Fruit fly (Drosophila melanogaster) whole organism, embryonic: ENCODE results near the gene Zw.

Experiments used
- Abd-B ChIP-seq: fragments of 200-800 bp; sonication (Bioruptor generic); optimal IDR thresholded peaks from 2 replicates; lab custom pipeline; 2018; ENCODE audit warnings: missing biosample characterization, mild to moderate bottlenecking, missing genetic modification characterization, moderate library complexity
- CG10565 ChIP-seq: fragments of 200-800 bp; sonication (Bioruptor generic); optimal IDR thresholded peaks from 3 replicates; lab custom pipeline; 2016; ENCODE audit warnings: missing biosample characterization, mild to moderate bottlenecking, missing genetic modification characterization
- CG10979 ChIP-seq: fragments of 200-800 bp; sonication (Bioruptor generic); optimal IDR thresholded peaks from 2 replicates; lab custom pipeline; 2018; ENCODE audit warnings: missing biosample characterization, mild to moderate bottlenecking, missing genetic modification characterization, moderate library complexity
- CG11723 ChIP-seq: fragments of 200-800 bp; sonication (Bioruptor generic); optimal IDR thresholded peaks from 2 replicates; lab custom pipeline; 2017; ENCODE audit warnings: missing biosample characterization, mild to moderate bottlenecking, missing genetic modification characterization
- CG12659 ChIP-seq: fragments of 200-800 bp; sonication (Bioruptor generic); optimal IDR thresholded peaks from 3 replicates; lab custom pipeline; 2017; ENCODE audit warnings: mild to moderate bottlenecking, missing biosample characterization, missing genetic modification reagents, missing genetic modification characterization
- CG12769 ChIP-seq: fragments of 200-800 bp; sonication (Bioruptor generic); optimal IDR thresholded peaks from 2 replicates; lab custom pipeline; 2019; ENCODE audit warnings: missing biosample characterization, mild to moderate bottlenecking, missing genetic modification characterization, moderate library complexity
- CG13424 ChIP-seq: fragments of 200-800 bp; sonication (Bioruptor generic); optimal IDR thresholded peaks from 2 replicates; lab custom pipeline; 2019; ENCODE audit warnings: missing biosample characterization, mild to moderate bottlenecking, missing genetic modification characterization, moderate library complexity
- CG14860 ChIP-seq: fragments of 200-800 bp; sonication (Bioruptor generic); IDR thresholded peaks from 3 replicates; pipeline ENCODE4 v1.3.6; 2022; ENCODE audit warnings: missing biosample characterization, missing genetic modification characterization; ENCODE audit not compliant: partially characterized antibody
- CG15514 ChIP-seq: fragments of 200-800 bp; sonication (Bioruptor generic); optimal IDR thresholded peaks from 3 replicates; lab custom pipeline; 2017; ENCODE audit warnings: missing biosample characterization, missing genetic modification characterization, mild to moderate bottlenecking, moderate library complexity, missing genetic modification reagents
- CG17186 ChIP-seq: fragments of 200-800 bp; sonication (Bioruptor generic); optimal IDR thresholded peaks from 3 replicates; lab custom pipeline; 2017; ENCODE audit warnings: missing biosample characterization, missing genetic modification reagents, missing genetic modification characterization
- CG2202 ChIP-seq: fragments of 200-800 bp; sonication (Bioruptor generic); optimal IDR thresholded peaks from 2 replicates; lab custom pipeline; 2018; ENCODE audit warnings: missing biosample characterization, mild to moderate bottlenecking, missing genetic modification characterization
- CG33213 ChIP-seq: fragments of 200-800 bp; sonication (Bioruptor generic); optimal IDR thresholded peaks from 3 replicates; lab custom pipeline; 2016; ENCODE audit warnings: missing biosample characterization, missing genetic modification characterization
- CG34224 ChIP-seq: fragments of 200-800 bp; sonication (Bioruptor generic); IDR thresholded peaks from 3 replicates; pipeline ENCODE4 v1.3.6; 2022; ENCODE audit warnings: missing biosample characterization, missing genetic modification characterization; ENCODE audit not compliant: partially characterized antibody
- CG4328 ChIP-seq: fragments of 200-800 bp; sonication (Bioruptor generic); optimal IDR thresholded peaks from 3 replicates; lab custom pipeline; 2017; ENCODE audit warnings: missing biosample characterization, missing genetic modification reagents, missing genetic modification characterization
- CG4617 ChIP-seq: fragments of 200-800 bp; sonication (Bioruptor generic); optimal IDR thresholded peaks from 3 replicates; lab custom pipeline; 2016; ENCODE audit warnings: missing biosample characterization, missing genetic modification characterization, borderline replicate concordance
- CG5180 ChIP-seq: fragments of 200-800 bp; sonication (Bioruptor generic); optimal IDR thresholded peaks from 3 replicates; lab custom pipeline; 2017; ENCODE audit warnings: missing biosample characterization, missing genetic modification characterization, mild to moderate bottlenecking, moderate library complexity, missing genetic modification reagents
- CG6175 ChIP-seq: fragments of 200-800 bp; sonication (Bioruptor generic); IDR thresholded peaks from 3 replicates; pipeline ENCODE4 v1.3.6; 2022; ENCODE audit warnings: missing biosample characterization, missing genetic modification characterization
- CG6854 ChIP-seq: fragments of 200-800 bp; sonication (Bioruptor generic); optimal IDR thresholded peaks from 3 replicates; lab custom pipeline; 2017; ENCODE audit warnings: missing biosample characterization, mild to moderate bottlenecking, missing genetic modification characterization
- D19A ChIP-seq: fragments of 200-800 bp; optimal IDR thresholded peaks from 3 replicates; lab custom pipeline; 2019; ENCODE audit warnings: missing biosample characterization, mild to moderate bottlenecking, missing genetic modification characterization, moderate library complexity
- D19B ChIP-seq: fragments of 200-800 bp; sonication (Bioruptor generic); optimal IDR thresholded peaks from 2 replicates; lab custom pipeline; 2017; ENCODE audit warnings: missing biosample characterization, mild to moderate bottlenecking, missing genetic modification characterization
- Dp ChIP-seq: fragments of 200-800 bp; sonication (Bioruptor generic); optimal IDR thresholded peaks from 2 replicates; lab custom pipeline; 2018; ENCODE audit warnings: missing biosample characterization, mild to moderate bottlenecking, missing genetic modification characterization, moderate library complexity
- E2f2 ChIP-seq: fragments of 200-800 bp; sonication (Bioruptor generic); IDR thresholded peaks from 2 replicates; pipeline ENCODE4 v1.3.6; 2022; ENCODE audit warnings: missing biosample characterization, missing genetic modification characterization
- Elba2 ChIP-seq: fragments of 200-800 bp; sonication (Bioruptor generic); optimal IDR thresholded peaks from 3 replicates; lab custom pipeline; 2016; ENCODE audit warnings: missing biosample characterization, missing genetic modification characterization
- Fer1 ChIP-seq: fragments of 200-800 bp; sonication (Bioruptor generic); optimal IDR thresholded peaks from 2 replicates; lab custom pipeline; 2017; ENCODE audit warnings: missing biosample characterization, mild to moderate bottlenecking, missing genetic modification characterization
- Fer3 ChIP-seq: fragments of 200-800 bp; sonication (Bioruptor generic); optimal IDR thresholded peaks from 2 replicates; lab custom pipeline; 2018; ENCODE audit warnings: missing biosample characterization, mild to moderate bottlenecking, missing genetic modification characterization, moderate library complexity
- HLH3B ChIP-seq: fragments of 200-800 bp; sonication (Bioruptor generic); IDR thresholded peaks from 2 replicates; pipeline ENCODE4 v1.3.6; 2022; ENCODE audit warnings: missing biosample characterization, missing genetic modification characterization
- HmgZ ChIP-seq: fragments of 200-800 bp; sonication (Bioruptor generic); optimal IDR thresholded peaks from 2 replicates; lab custom pipeline; 2018; ENCODE audit warnings: missing biosample characterization, mild to moderate bottlenecking, missing genetic modification characterization
- Hr39 ChIP-seq: fragments of >200 bp; optimal IDR thresholded peaks from 2 replicates; lab custom pipeline; 2017
- Lpt ChIP-seq: fragments of >200 bp; optimal IDR thresholded peaks from 2 replicates; lab custom pipeline; 2018; ENCODE audit warnings: missing biosample characterization, missing genetic modification characterization
- MESR4 ChIP-seq: fragments of 200-800 bp; sonication (Bioruptor generic); optimal IDR thresholded peaks from 2 replicates; lab custom pipeline; 2018; ENCODE audit warnings: missing biosample characterization, mild to moderate bottlenecking, missing genetic modification characterization, moderate library complexity
- Max ChIP-seq: fragments of 200-800 bp; sonication (Bioruptor generic); optimal IDR thresholded peaks from 2 replicates; lab custom pipeline; 2016; ENCODE audit warnings: missing biosample characterization, mild to moderate bottlenecking, missing genetic modification characterization
- Neu2 ChIP-seq: fragments of 200-800 bp; sonication (Bioruptor generic); optimal IDR thresholded peaks from 3 replicates; lab custom pipeline; 2016; ENCODE audit warnings: missing biosample characterization, missing genetic modification characterization, borderline replicate concordance
- Nf-YA ChIP-seq: fragments of 200-800 bp; sonication (Bioruptor generic); IDR thresholded peaks from 2 replicates; pipeline ENCODE4 v1.3.6; 2022; ENCODE audit warnings: missing biosample characterization, missing genetic modification characterization
- Rfx ChIP-seq: fragments of 200-800 bp; sonication (Bioruptor generic); IDR thresholded peaks from 2 replicates; pipeline ENCODE4 v1.3.6; 2022; ENCODE audit warnings: missing biosample characterization, missing genetic modification characterization
- Sin3A ChIP-seq: fragments of >200 bp; optimal IDR thresholded peaks from 2 replicates; lab custom pipeline; 2018
- TFAM ChIP-seq: fragments of 200-800 bp; sonication (Bioruptor generic); optimal IDR thresholded peaks from 2 replicates; lab custom pipeline; 2017; ENCODE audit warnings: missing biosample characterization, missing genetic modification characterization, inconsistent platforms
- ab ChIP-seq: fragments of 200-800 bp; sonication (Bioruptor generic); optimal IDR thresholded peaks from 2 replicates; lab custom pipeline; 2016; ENCODE audit warnings: missing biosample characterization, missing genetic modification characterization
- ash1 ChIP-seq: fragments of 200-800 bp; sonication (Bioruptor generic); optimal IDR thresholded peaks from 2 replicates; lab custom pipeline; 2018; ENCODE audit warnings: missing biosample characterization, mild to moderate bottlenecking, missing genetic modification characterization
- disco-r ChIP-seq: fragments of 200-800 bp; sonication (Bioruptor generic); optimal IDR thresholded peaks from 2 replicates; lab custom pipeline; 2016; ENCODE audit warnings: missing biosample characterization, missing genetic modification characterization
- dmrt11E ChIP-seq: fragments of 200-800 bp; sonication (Bioruptor generic); optimal IDR thresholded peaks from 3 replicates; lab custom pipeline; 2018; ENCODE audit warnings: missing biosample characterization, mild to moderate bottlenecking, missing genetic modification characterization, moderate library complexity
- gcm ChIP-seq: fragments of 200-800 bp; sonication (Bioruptor generic); optimal IDR thresholded peaks from 2 replicates; lab custom pipeline; 2019; ENCODE audit warnings: missing biosample characterization, mild to moderate bottlenecking, missing genetic modification characterization, moderate library complexity
- gro ChIP-seq: fragments of 200-800 bp; sonication (Bioruptor generic); optimal IDR thresholded peaks from 2 replicates; lab custom pipeline; 2016; ENCODE audit warnings: missing biosample characterization, missing genetic modification characterization
- hb ChIP-seq: fragments of 200-800 bp; sonication (Bioruptor generic); IDR thresholded peaks from 3 replicates; pipeline ENCODE4 v1.3.6; 2022; ENCODE audit warnings: missing biosample characterization, missing genetic modification characterization; ENCODE audit not compliant: partially characterized antibody
- knrl ChIP-seq: fragments of 200-800 bp; sonication (Bioruptor generic); IDR thresholded peaks from 3 replicates; pipeline ENCODE4 v1.3.6; 2022; ENCODE audit warnings: missing biosample characterization, missing genetic modification characterization; ENCODE audit not compliant: partially characterized antibody
- luna ChIP-seq: fragments of 200-800 bp; sonication (Bioruptor generic); optimal IDR thresholded peaks from 2 replicates; lab custom pipeline; 2016; ENCODE audit warnings: missing biosample characterization, missing genetic modification characterization
- mam ChIP-seq: fragments of 200-800 bp; sonication (Bioruptor generic); optimal IDR thresholded peaks from 3 replicates; lab custom pipeline; 2016; ENCODE audit warnings: missing biosample characterization, missing genetic modification characterization
- schlank ChIP-seq: fragments of 200-800 bp; sonication (Bioruptor generic); optimal IDR thresholded peaks from 2 replicates; lab custom pipeline; 2018; ENCODE audit warnings: missing biosample characterization, mild to moderate bottlenecking, missing genetic modification characterization
- sima ChIP-seq: fragments of 200-800 bp; sonication (Bioruptor generic); optimal IDR thresholded peaks from 2 replicates; lab custom pipeline; 2016; ENCODE audit warnings: missing biosample characterization, missing genetic modification characterization
- sqz ChIP-seq: fragments of 200-800 bp; sonication (Bioruptor generic); optimal IDR thresholded peaks from 3 replicates; lab custom pipeline; 2018; ENCODE audit warnings: missing biosample characterization, mild to moderate bottlenecking, missing genetic modification characterization
- trem ChIP-seq: fragments of 200-800 bp; optimal IDR thresholded peaks from 3 replicates; lab custom pipeline; 2019; ENCODE audit warnings: missing biosample characterization, mild to moderate bottlenecking, missing genetic modification characterization, moderate library complexity
- z ChIP-seq: fragments of 200-800 bp; sonication (Bioruptor generic); IDR thresholded peaks from 3 replicates; pipeline ENCODE4 v1.3.6; 2022; ENCODE audit warnings: missing biosample characterization, missing genetic modification characterization

Gene Zw

DNA sequence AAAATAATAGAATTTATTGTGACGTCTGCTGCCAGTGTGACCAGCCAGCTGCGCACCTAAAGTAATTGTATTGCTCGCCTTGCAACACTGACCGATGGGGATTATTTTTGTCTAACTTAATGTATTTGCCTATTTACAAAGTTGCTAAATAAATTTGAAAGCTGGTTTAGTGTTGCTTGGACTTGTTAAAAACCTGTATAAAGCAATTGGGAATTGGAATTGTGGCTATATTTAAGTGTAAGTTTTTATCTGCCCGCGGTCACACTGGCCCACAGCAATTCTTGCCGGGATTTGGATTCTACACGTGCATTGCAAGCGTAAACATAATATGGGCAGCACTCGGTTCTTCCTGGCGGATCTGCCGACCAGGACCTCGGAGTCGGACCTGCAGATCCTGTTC, 37.0 kb downstream of the Zw start, which contains the start of the genes CG14230 and CG14232 (continued):
- no peak for TF ChIP-seq CG4328 (GFP tag; lab: Kevin White, UChicago)
- TF ChIP-seq dmrt11E (tag; lab: Kevin White, UChicago) = no peak
- peak; percentile 84 for TF ChIP-seq Sin3A
- TF ChIP-seq CG6175 (GFP tag; lab: Robert Waterston, UW) = no peak
- no peak for TF ChIP-seq TFAM (GFP tag; lab: Kevin White, UChicago)
- TF ChIP-seq hb (GFP tag; lab: Robert Waterston, UW) = no peak
- 0 out of 2 replicates have a peak, but pooled peaks have one; percentile 23 for TF ChIP-seq Rfx (GFP tag; lab: Robert Waterston, UW)
- TF ChIP-seq Lpt = no peak
- TF ChIP-seq Neu2 = no peak
- TF ChIP-seq CG6854 (GFP tag; lab: Kevin White, UChicago) = no peak
- no peak for TF ChIP-seq CG14860 (GFP tag; lab: Robert Waterston, UW)
- no peak for TF ChIP-seq Fer3 (tag; lab: Kevin White, UChicago)
- peak; percentile 16 for TF ChIP-seq CG33213 (GFP tag; lab: Kevin White, UChicago)
- TF ChIP-seq HLH3B (GFP tag; lab: Robert Waterston, UW) = no peak
- peak; percentile 47 for TF ChIP-seq trem (tag; lab: Kevin White, UChicago)
- TF ChIP-seq ash1 (GFP tag; lab: Kevin White, UChicago) = no peak
- TF ChIP-seq luna (GFP tag; lab: Kevin White, UChicago) = no peak
- no peak for TF ChIP-seq disco-r (GFP tag; lab: Kevin White, UChicago)
- peak; percentile 51 for TF ChIP-seq E2f2 (GFP tag; lab: Robert Waterston, UW)
- peak; percentile 8 for TF ChIP-seq gro
- TF ChIP-seq Nf-YA (GFP tag; lab: Robert Waterston, UW) = no peak
- peak; percentile 56; the same call in 2 of the 3 replicates for TF ChIP-seq CG34224 (GFP tag; lab: Robert Waterston, UW)
- no peak for TF ChIP-seq mam (GFP tag; lab: Kevin White, UChicago)
- TF ChIP-seq CG15514 = peak; percentile 41
- no peak for TF ChIP-seq CG12769 (tag; lab: Kevin White, UChicago)
- 0 out of 3 replicates have a peak, but pooled peaks have one; percentile 39 for TF ChIP-seq knrl (GFP tag; lab: Robert Waterston, UW)
- no peak for TF ChIP-seq Fer1 (GFP tag; lab: Kevin White, UChicago)
- no peak for TF ChIP-seq D19A (tag; lab: Kevin White, UChicago)
- no peak for TF ChIP-seq CG13424 (tag; lab: Kevin White, UChicago)
- TF ChIP-seq CG2202 (tag; lab: Kevin White, UChicago) = no peak
- no peak for TF ChIP-seq ab (GFP tag; lab: Kevin White, UChicago)
- TF ChIP-seq MESR4 (GFP tag; lab: Kevin White, UChicago) = peak; percentile 73
- TF ChIP-seq CG10979 (tag; lab: Kevin White, UChicago) = peak; percentile 9
- TF ChIP-seq z (GFP tag; lab: Robert Waterston, UW) = no peak
- TF ChIP-seq HmgZ (tag; lab: Kevin White, UChicago) = peak; percentile 17
- TF ChIP-seq CG4617 (GFP tag; lab: Kevin White, UChicago) = peak; percentile 71
- peak; percentile 42 for TF ChIP-seq CG17186
- peak; percentile 37 for TF ChIP-seq Max (GFP tag; lab: Kevin White, UChicago)
- no peak for TF ChIP-seq CG10565 (GFP tag; lab: Kevin White, UChicago)
- TF ChIP-seq D19B (GFP tag; lab: Kevin White, UChicago) = no peak
- TF ChIP-seq Elba2 (GFP tag; lab: Kevin White, UChicago) = peak; percentile 47
- TF ChIP-seq CG11723 (GFP tag; lab: Kevin White, UChicago) = no peak
- TF ChIP-seq Hr39 = no peak
- no peak for TF ChIP-seq gcm (GFP tag; lab: Kevin White, UChicago)
- peak; percentile 34 for TF ChIP-seq Dp (GFP tag; lab: Kevin White, UChicago)
- no peak for TF ChIP-seq sqz (GFP tag; lab: Kevin White, UChicago)
- peak; percentile 51 for TF ChIP-seq CG12659 (GFP tag; lab: Kevin White, UChicago)
- no peak for TF ChIP-seq sima (GFP tag; lab: Kevin White, UChicago)
- TF ChIP-seq Abd-B = peak; percentile 61
- TF ChIP-seq CG5180 (GFP tag; lab: Kevin White, UChicago) = no peak
- TF ChIP-seq schlank (tag; lab: Kevin White, UChicago) = no peak
